Fruit fly (Drosophila melanogaster): ENCODE results near the gene RFeSP.
A peak's percentile ranks its signal among the peaks of the same experiment; 100 is the strongest.

The RFeSP gene

dm6 chr2L:1649244-1649827, 35.4 kb upstream of the RFeSP start (continued):
- TF ChIP-seq CG13287 (GFP tag; IDR thresholded peaks at IDR 0.05; ENCODE audit: partially characterized antibody) (no peak), CG34422 (GFP tag; IDR thresholded peaks at IDR 0.05) (peak; percentile 96), CG14667 (GFP tag; IDR thresholded peaks at IDR 0.05) (peak; percentile 88), scrt (GFP tag; optimal IDR thresholded peaks at IDR 0.05) (peak; percentile 92), CG3407 (GFP tag; optimal IDR thresholded peaks at IDR 0.05) (peak; percentile 90), CG7357 (GFP tag; IDR thresholded peaks at IDR 0.05) (peak; percentile 82), CG34224 (GFP tag; IDR thresholded peaks at IDR 0.05; ENCODE audit: partially characterized antibody) (no peak), CG10147 (GFP tag; optimal IDR thresholded peaks at IDR 0.05) (peak; percentile 92), BEAF-32 (GFP tag; optimal IDR thresholded peaks at IDR 0.05) (no peak), CG6654 (GFP tag; optimal IDR thresholded peaks at IDR 0.05) (peak; percentile 74), Dref (GFP tag; IDR thresholded peaks at IDR 0.05) (no peak), Hr51 (GFP tag; optimal IDR thresholded peaks at IDR 0.05) (peak; percentile 4 to 99), Neu2 (GFP tag; optimal IDR thresholded peaks at IDR 0.05; ENCODE audit: borderline replicate concordance) (no peak), CG3163 (GFP tag; optimal IDR thresholded peaks at IDR 0.05) (no peak), dmrt99B (tag; optimal IDR thresholded peaks at IDR 0.05) (peak; percentile 99), CG4617 (GFP tag; optimal IDR thresholded peaks at IDR 0.05; ENCODE audit: borderline replicate concordance) (peak; percentile 13), CG5245 (GFP tag; optimal IDR thresholded peaks at IDR 0.05) (peak; percentile 61), CG11398 (GFP tag; optimal IDR thresholded peaks at IDR 0.05) (no peak), Tbp (GFP tag; optimal IDR thresholded peaks at IDR 0.05) (no peak), klu (GFP tag; IDR thresholded peaks at IDR 0.05) (peak; percentile 68), Ada2b (GFP tag; IDR thresholded peaks at IDR 0.05) (peak; percentile 90), CG1603 (tag; optimal IDR thresholded peaks at IDR 0.05) (peak; percentile 20), CG17186 (GFP tag; optimal IDR thresholded peaks at IDR 0.05) (no peak), CG2889 (GFP tag; IDR thresholded peaks at IDR 0.05) (peak; percentile 69), CG6854 (GFP tag; optimal IDR thresholded peaks at IDR 0.05) (peak; percentile 92), CG17829 (tag; optimal IDR thresholded peaks at IDR 0.05) (peak; percentile 89), Bdp1 (GFP tag; optimal IDR thresholded peaks at IDR 0.05) (no peak), CG11085 (GFP tag; IDR thresholded peaks at IDR 0.05) (peak; percentile 84), Ravus (GFP tag; IDR thresholded peaks at IDR 0.05) (peak; percentile 63), CG30403 (GFP tag; optimal IDR thresholded peaks at IDR 0.05) (peak; percentile 85), H15 (GFP tag; IDR thresholded peaks at IDR 0.05) (peak; percentile 85), chm (GFP tag; IDR thresholded peaks at IDR 0.05) (0 out of 2 replicates have a peak, but pooled peaks have one; percentile 6), CG3838 (GFP tag; optimal IDR thresholded peaks at IDR 0.05) (peak; percentile 5), CG6765 (GFP tag; optimal IDR thresholded peaks at IDR 0.05) (peak; percentile 88), MTF-1 (GFP tag; optimal IDR thresholded peaks at IDR 0.05; ENCODE audit: borderline replicate concordance) (peak; percentile 44), lmd (GFP tag; IDR thresholded peaks at IDR 0.05) (peak; percentile 92), CG18764 (GFP tag; optimal IDR thresholded peaks at IDR 0.05) (peak; percentile 73), Mad (GFP tag; optimal IDR thresholded peaks at IDR 0.05) (peak; percentile 28), CG12659 (GFP tag; optimal IDR thresholded peaks at IDR 0.05) (peak; percentile 96), Ssrp (tag; optimal IDR thresholded peaks at IDR 0.05) (peak; percentile 95), cato (GFP tag; optimal IDR thresholded peaks at IDR 0.05; ENCODE audit: borderline replicate concordance) (peak; percentile 53), dimm (GFP tag; IDR thresholded peaks at IDR 0.05) (no peak; the same call in 1 of the 2 replicates), usp (GFP tag; optimal IDR thresholded peaks at IDR 0.05) (no peak), CG2678 (tag; optimal IDR thresholded peaks at IDR 0.05) (peak; percentile 99), gce (GFP tag; IDR thresholded peaks at IDR 0.05) (peak; percentile 73), mld (GFP tag; IDR thresholded peaks at IDR 0.05; ENCODE audit: partially characterized antibody) (no peak), Lim3 (GFP tag; IDR thresholded peaks at IDR 0.05) (peak; percentile 78), CG15514 (GFP tag; optimal IDR thresholded peaks at IDR 0.05) (peak; percentile 79), GATAe (GFP tag; conservative IDR thresholded peaks at IDR 0.05) (peak; percentile 36)

Data from whole organism, embryonic.